Worm (Caenorhabditis elegans) whole organism, midembryonic: ENCODE measurements around the gene F52H3.6.

Experiments used
- cog-1 ChIP-seq: sonication (generic microtip); optimal IDR thresholded peaks from 2 replicates; lab custom pipeline; 2016; ENCODE audit warnings: missing genetic modification characterization, missing compliant biosample characterization
- flt-1 ChIP-seq: fragments of 200-800 bp; sonication (Bioruptor generic); IDR thresholded peaks from 2 replicates; pipeline ENCODE4 v1.3.6; 2022; ENCODE audit warnings: missing genetic modification characterization, missing compliant biosample characterization
- med-1 ChIP-seq: sonication (generic microtip); optimal IDR thresholded peaks from 2 replicates; lab custom pipeline; 2017; ENCODE audit warnings: missing genetic modification characterization, mild to moderate bottlenecking, missing compliant biosample characterization, antibody characterized with exemption, missing genetic modification reagents; ENCODE audit not compliant: insufficient read depth

ce11 chrII:10065472-10065871, 37.2 kb upstream of the F52H3.6 start:
- TF ChIP-seq flt-1 (peak; percentile 69; the same call in 1 of the 2 replicates), med-1 (GFP tag; lab: Kevin White, UChicago) (no peak), cog-1 (peak; percentile 41)
